Worm (Caenorhabditis elegans) whole organism, young adult: ENCODE measurements around the gene coq-2.

Experiments
- B0261.1 ChIP-seq: sonication (generic microtip); optimal IDR thresholded peaks from 2 replicates; lab custom pipeline; 2016; ENCODE audit warnings: mild to moderate bottlenecking, missing genetic modification characterization, moderate library complexity, missing compliant biosample characterization
- B0336.3 ChIP-seq: fragments of 200-800 bp; sonication (Bioruptor generic); IDR thresholded peaks from 2 replicates; pipeline ENCODE4 v1.3.6; 2022; ENCODE audit warnings: missing genetic modification characterization, missing compliant biosample characterization
- F37B4.10 ChIP-seq: fragments of 200-800 bp; sonication (Bioruptor generic); IDR thresholded peaks from 2 replicates; pipeline ENCODE4 v1.3.6; 2022; ENCODE audit warnings: missing genetic modification characterization, missing compliant biosample characterization
- F49E8.2 ChIP-seq: sonication (generic microtip); optimal IDR thresholded peaks from 3 replicates; lab custom pipeline; 2017; ENCODE audit warnings: missing genetic modification characterization, mild to moderate bottlenecking, missing compliant biosample characterization, antibody characterized with exemption, moderate library complexity; ENCODE audit not compliant: insufficient read depth
- F52B5.7 ChIP-seq: sonication (generic microtip); optimal IDR thresholded peaks from 2 replicates; lab custom pipeline; 2016; ENCODE audit warnings: mild to moderate bottlenecking, missing genetic modification characterization, missing compliant biosample characterization
- F57A8.1 ChIP-seq: fragments of 200-800 bp; sonication (Bioruptor generic); optimal IDR thresholded peaks from 2 replicates; lab custom pipeline; 2018; ENCODE audit warnings: mild to moderate bottlenecking, missing genetic modification characterization, moderate library complexity, missing compliant biosample characterization
- T26A5.8 ChIP-seq: sonication (generic microtip); optimal IDR thresholded peaks from 2 replicates; lab custom pipeline; 2016; ENCODE audit warnings: missing genetic modification characterization, missing compliant biosample characterization
- Y95B8A.8 ChIP-seq: fragments of 200-800 bp; sonication (Bioruptor generic); IDR thresholded peaks from 2 replicates; pipeline ENCODE4 v1.3.6; 2022; ENCODE audit warnings: missing genetic modification reagents, missing genetic modification characterization, missing compliant biosample characterization
- akir-1 ChIP-seq: fragments of 200-800 bp; sonication (Bioruptor generic); optimal IDR thresholded peaks from 2 replicates; lab custom pipeline; 2018; ENCODE audit warnings: mild to moderate bottlenecking, missing genetic modification characterization, moderate library complexity, missing compliant biosample characterization
- aptf-3 ChIP-seq: fragments of 200-800 bp; sonication (Bioruptor generic); IDR thresholded peaks from 2 replicates; pipeline ENCODE4 v1.3.6; 2022; ENCODE audit warnings: missing genetic modification characterization, missing compliant biosample characterization
- atf-7 ChIP-seq: sonication (generic microtip); optimal IDR thresholded peaks from 2 replicates; lab custom pipeline; 2017; ENCODE audit warnings: mild to moderate bottlenecking, missing genetic modification characterization, missing compliant biosample characterization
- athp-1 ChIP-seq: sonication (generic microtip); optimal IDR thresholded peaks from 2 replicates; lab custom pipeline; 2017; ENCODE audit warnings: mild to moderate bottlenecking, missing genetic modification characterization, missing compliant biosample characterization
- ccch-3 ChIP-seq: fragments of 200-800 bp; sonication (Bioruptor generic); optimal IDR thresholded peaks from 2 replicates; lab custom pipeline; 2018; ENCODE audit warnings: mild to moderate bottlenecking, missing genetic modification characterization, missing compliant biosample characterization
- cebp-1 ChIP-seq, 2 experiments: fragments of 200-800 bp in 1 of 2; sonication (Bioruptor generic) in 1 of 2; sonication (generic microtip) in 1 of 2; IDR thresholded peaks in 1 of 2; optimal IDR thresholded peaks in 1 of 2; 2 replicates each; pipeline versions ENCODE4 v1.3.6 to Lab custom; 2017 to 2022; ENCODE audit warnings: missing compliant biosample characterization in 2 of 2, missing genetic modification characterization in 2 of 2, mild to moderate bottlenecking in 1 of 2, missing genetic modification reagents in 1 of 2, moderate library complexity in 1 of 2
- cebp-2 ChIP-seq: fragments of 200-800 bp; sonication (Bioruptor generic); IDR thresholded peaks from 2 replicates; pipeline ENCODE4 v1.3.6; 2022; ENCODE audit warnings: missing genetic modification characterization, missing compliant biosample characterization
- ceh-40 ChIP-seq: fragments of 200-800 bp; sonication (Bioruptor generic); IDR thresholded peaks from 2 replicates; pipeline ENCODE4 v1.3.6; 2022; ENCODE audit warnings: missing genetic modification characterization, missing compliant biosample characterization
- ceh-58 ChIP-seq: fragments of 200-800 bp; sonication (Bioruptor generic); IDR thresholded peaks from 2 replicates; pipeline ENCODE4 v1.3.6; 2022; ENCODE audit warnings: missing genetic modification characterization, missing compliant biosample characterization
- ceh-79 ChIP-seq: sonication (generic microtip); optimal IDR thresholded peaks from 2 replicates; lab custom pipeline; 2017; ENCODE audit warnings: mild to moderate bottlenecking, missing genetic modification characterization, missing compliant biosample characterization
- die-1 ChIP-seq: sonication (generic microtip); optimal IDR thresholded peaks from 2 replicates; lab custom pipeline; 2016; ENCODE audit warnings: missing genotype, mild to moderate bottlenecking, missing genetic modification characterization, missing compliant biosample characterization
- dpff-1 ChIP-seq: sonication (generic microtip); optimal IDR thresholded peaks from 2 replicates; lab custom pipeline; 2017; ENCODE audit warnings: mild to moderate bottlenecking, missing genetic modification characterization, missing compliant biosample characterization
- dpl-1 ChIP-seq: fragments of 150-350 bp; optimal IDR thresholded peaks from 2 replicates; lab custom pipeline; 2014; ENCODE audit warnings: missing biosample characterization, missing genetic modification reagents, missing genetic modification characterization
- egl-44 ChIP-seq: fragments of 200-800 bp; sonication (Bioruptor generic); IDR thresholded peaks from 2 replicates; pipeline ENCODE4 v1.3.6; 2022; ENCODE audit warnings: missing genetic modification reagents, missing genetic modification characterization, missing compliant biosample characterization
- ekl-4 ChIP-seq: fragments of 200-800 bp; sonication (Bioruptor generic); IDR thresholded peaks from 2 replicates; pipeline ENCODE4 v1.3.6; 2022; ENCODE audit warnings: missing genetic modification reagents, missing genetic modification characterization, missing compliant biosample characterization
- ets-4 ChIP-seq: fragments of 200-800 bp; sonication (Bioruptor generic); optimal IDR thresholded peaks from 2 replicates; lab custom pipeline; 2018; ENCODE audit warnings: mild to moderate bottlenecking, missing genetic modification characterization, missing compliant biosample characterization
- fkh-3 ChIP-seq: sonication (generic microtip); optimal IDR thresholded peaks from 2 replicates; lab custom pipeline; 2016; ENCODE audit warnings: mild to moderate bottlenecking, missing genetic modification characterization, missing compliant biosample characterization
- gei-17 ChIP-seq: fragments of 200-800 bp; sonication (Bioruptor generic); optimal IDR thresholded peaks from 2 replicates; lab custom pipeline; 2018; ENCODE audit warnings: mild to moderate bottlenecking, missing genetic modification characterization, missing compliant biosample characterization
- him-1 ChIP-seq: sonication (generic microtip); optimal IDR thresholded peaks from 2 replicates; lab custom pipeline; 2016; ENCODE audit warnings: missing genotype, missing genetic modification reagents, missing genetic modification characterization, missing compliant biosample characterization
- hlh-12 ChIP-seq: sonication (generic microtip); optimal IDR thresholded peaks from 2 replicates; lab custom pipeline; 2016; ENCODE audit warnings: missing genetic modification characterization, missing compliant biosample characterization
- hlh-26 ChIP-seq: fragments of 200-800 bp; sonication (Bioruptor generic); conservative IDR thresholded peaks from 2 replicates; pipeline ENCODE4 v1.3.6; 2022; ENCODE audit warnings: missing genetic modification reagents, missing genetic modification characterization, missing compliant biosample characterization
- lin-35 ChIP-seq, 3 experiments: fragments of 150-350 bp in 2 of 3; sonication (generic microtip) in 1 of 3; optimal IDR thresholded peaks; 2 replicates each; lab custom pipeline; 2014 to 2018; ENCODE audit warnings: missing biosample characterization in 3 of 3, missing genetic modification characterization in 3 of 3, missing genetic modification reagents in 3 of 3
- lsy-27 ChIP-seq: sonication (generic microtip); optimal IDR thresholded peaks from 2 replicates; lab custom pipeline; 2017; ENCODE audit warnings: missing genetic modification characterization, mild to moderate bottlenecking, missing compliant biosample characterization, antibody characterized with exemption, missing genotype, borderline replicate concordance; ENCODE audit not compliant: insufficient read depth
- mcd-1 ChIP-seq: fragments of 200-800 bp; sonication (Bioruptor generic); IDR thresholded peaks from 2 replicates; pipeline ENCODE4 v1.3.6; 2022; ENCODE audit warnings: missing genetic modification reagents, missing genetic modification characterization, missing compliant biosample characterization
- mel-28 ChIP-seq: sonication (generic microtip); optimal IDR thresholded peaks from 2 replicates; lab custom pipeline; 2016; ENCODE audit warnings: borderline replicate concordance, mild to moderate bottlenecking, missing genetic modification characterization, missing compliant biosample characterization
- mes-4 ChIP-seq: sonication (generic microtip); optimal IDR thresholded peaks from 2 replicates; lab custom pipeline; 2016; ENCODE audit warnings: missing genotype, missing genetic modification characterization, missing compliant biosample characterization
- nfya-2 ChIP-seq: fragments of 200-800 bp; sonication (Bioruptor generic); IDR thresholded peaks from 2 replicates; pipeline ENCODE4 v1.3.6; 2022; ENCODE audit warnings: missing genetic modification reagents, missing genetic modification characterization, missing compliant biosample characterization
- nfyb-1 ChIP-seq: fragments of 200-800 bp; sonication (Bioruptor generic); IDR thresholded peaks from 2 replicates; pipeline ENCODE4 v1.3.6; 2022; ENCODE audit warnings: missing genetic modification reagents, missing genetic modification characterization, missing compliant biosample characterization
- nhr-120 ChIP-seq: fragments of 200-800 bp; sonication (Bioruptor generic); IDR thresholded peaks from 2 replicates; pipeline ENCODE4 v1.3.6; 2022; ENCODE audit warnings: missing genetic modification characterization, missing compliant biosample characterization
- nhr-179 ChIP-seq: sonication (generic microtip); optimal IDR thresholded peaks from 2 replicates; lab custom pipeline; 2016; ENCODE audit warnings: mild to moderate bottlenecking, missing genetic modification characterization, missing compliant biosample characterization
- rec-8 ChIP-seq, 2 experiments: sonication (generic microtip); optimal IDR thresholded peaks; 2 replicates each; lab custom pipeline; 2016; ENCODE audit warnings: mild to moderate bottlenecking in 2 of 2, missing genetic modification characterization in 2 of 2, missing genetic modification reagents in 2 of 2, missing genotype in 2 of 2, missing biosample characterization in 1 of 2, missing compliant biosample characterization in 1 of 2, moderate library complexity in 1 of 2
- repo-1 ChIP-seq: sonication (generic microtip); optimal IDR thresholded peaks from 2 replicates; lab custom pipeline; 2017; ENCODE audit warnings: mild to moderate bottlenecking, missing genetic modification characterization, missing compliant biosample characterization
- sdz-38 ChIP-seq: sonication (generic microtip); optimal IDR thresholded peaks from 2 replicates; lab custom pipeline; 2016; ENCODE audit warnings: missing genotype, missing genetic modification characterization, missing compliant biosample characterization
- snpc-4 ChIP-seq, 5 experiments: fragments of 150-350 bp in 1 of 5; sonication (generic microtip) in 4 of 5; optimal IDR thresholded peaks; 2 replicates each; lab custom pipeline; 2014 to 2018; ENCODE audit warnings: missing genetic modification characterization in 5 of 5, missing biosample characterization in 3 of 5, antibody characterized with exemption in 2 of 5, mild to moderate bottlenecking in 2 of 5, missing compliant biosample characterization in 2 of 5, missing genotype in 2 of 5, moderate library complexity in 2 of 5, missing genetic modification reagents in 1 of 5
- tbp1 ChIP-seq: fragments of 200-800 bp; sonication (Bioruptor generic); optimal IDR thresholded peaks from 2 replicates; lab custom pipeline; 2018; ENCODE audit warnings: mild to moderate bottlenecking, missing genetic modification characterization, missing compliant biosample characterization
- tbx-9 ChIP-seq: sonication (generic microtip); optimal IDR thresholded peaks from 2 replicates; lab custom pipeline; 2016; ENCODE audit warnings: borderline replicate concordance, missing genetic modification characterization, inconsistent platforms, missing compliant biosample characterization
- xnd-1 ChIP-seq: sonication (generic microtip); optimal IDR thresholded peaks from 2 replicates; lab custom pipeline; 2016; ENCODE audit warnings: missing genotype, missing genetic modification reagents, missing genetic modification characterization, missing compliant biosample characterization
- zim-3 ChIP-seq: sonication (generic microtip); optimal IDR thresholded peaks from 2 replicates; lab custom pipeline; 2017; ENCODE audit warnings: mild to moderate bottlenecking, missing genetic modification characterization, moderate library complexity, missing compliant biosample characterization
- ztf-18 ChIP-seq: sonication (generic microtip); optimal IDR thresholded peaks from 2 replicates; lab custom pipeline; 2016; ENCODE audit warnings: missing genotype, mild to moderate bottlenecking, missing genetic modification characterization, missing compliant biosample characterization
- ztf-6 ChIP-seq: fragments of 200-800 bp; sonication (Bioruptor generic); IDR thresholded peaks from 2 replicates; pipeline ENCODE4 v1.3.6; 2022; ENCODE audit warnings: missing genetic modification reagents, missing genetic modification characterization, missing compliant biosample characterization

The coq-2 gene

ce11 chrIII:6888497-6888896 lies 47.3 kb upstream of the coq-2 start (continued):
- no peak for TF ChIP-seq mel-28 (tag; lab: Kevin White, UChicago)
- no peak for TF ChIP-seq ccch-3 (GFP tag; lab: Kevin White, UChicago)
- peak; percentile 67; the same call in 1 of the 2 replicates for TF ChIP-seq nfyb-1 (GFP tag; lab: Robert Waterston, UW)
- TF ChIP-seq hlh-12 (tag; lab: Kevin White, UChicago): no peak
- TF ChIP-seq B0336.3 (GFP tag; lab: Robert Waterston, UW): no peak
- no peak for TF ChIP-seq ets-4 (GFP tag; lab: Kevin White, UChicago)
- no peak for TF ChIP-seq hlh-26 (GFP tag; lab: Robert Waterston, UW)
- no peak for TF ChIP-seq akir-1 (GFP tag; lab: Kevin White, UChicago)
- no peak for TF ChIP-seq gei-17
- no peak for TF ChIP-seq dpl-1 (GFP tag; lab: Kevin White, UChicago)
- TF ChIP-seq F49E8.2 (tag; lab: Kevin White, UChicago): no peak
- TF ChIP-seq lsy-27 (tag; lab: Kevin White, UChicago): no peak
- TF ChIP-seq Y95B8A.8: no peak
- TF ChIP-seq zim-3 (tag; lab: Kevin White, UChicago): peak; percentile 10
- peak; percentile 91 for TF ChIP-seq tbp1 (GFP tag; lab: Kevin White, UChicago)
- TF ChIP-seq lin-35 (GFP tag; optimal IDR thresholded peaks at IDR 0.05; lab: Kevin White, UChicago): peak in 1 of 3 experiments; percentile 40
- peak; percentile 75 for TF ChIP-seq die-1 (tag; lab: Kevin White, UChicago)
- no peak for TF ChIP-seq aptf-3
- TF ChIP-seq ztf-6 (GFP tag; lab: Robert Waterston, UW): no peak
- TF ChIP-seq ceh-40 (GFP tag; lab: Robert Waterston, UW): no peak
- TF ChIP-seq nhr-179 (tag; lab: Kevin White, UChicago): no peak
- 0 out of 2 replicates have a peak, but pooled peaks have one; percentile 3 for TF ChIP-seq ceh-58 (GFP tag; lab: Robert Waterston, UW)
- TF ChIP-seq mcd-1 (GFP tag; lab: Robert Waterston, UW): peak; percentile 43; the same call in 1 of the 2 replicates
- no peak for TF ChIP-seq tbx-9 (tag; lab: Kevin White, UChicago)
- peak; percentile 16 for TF ChIP-seq snpc-4 (GFP tag; optimal IDR thresholded peaks at IDR 0.05; lab: Kevin White, UChicago)
- peak in 3 of 4 experiments; percentile 15 to 45 (median 31) for TF ChIP-seq snpc-4 (tag; optimal IDR thresholded peaks at IDR 0.05; lab: Kevin White, UChicago)
- no peak for TF ChIP-seq dpff-1
- TF ChIP-seq repo-1 (tag; lab: Kevin White, UChicago): no peak
- no peak for TF ChIP-seq F52B5.7 (tag; lab: Kevin White, UChicago)
- no peak for TF ChIP-seq sdz-38 (tag; lab: Kevin White, UChicago)
- TF ChIP-seq nfya-2 (GFP tag; lab: Robert Waterston, UW): no peak
- no peak for TF ChIP-seq fkh-3 (tag; lab: Kevin White, UChicago)
- TF ChIP-seq xnd-1 (tag; lab: Kevin White, UChicago): no peak
- TF ChIP-seq him-1 (tag; lab: Kevin White, UChicago): no peak
- TF ChIP-seq B0261.1: peak; percentile 74
- TF ChIP-seq ekl-4 (GFP tag; lab: Robert Waterston, UW): no peak
- no peak for TF ChIP-seq cebp-1 (GFP tag; IDR thresholded peaks at IDR 0.05; lab: Robert Waterston, UW)
- peak; percentile 50 for TF ChIP-seq cebp-1 (tag; optimal IDR thresholded peaks at IDR 0.05; lab: Kevin White, UChicago)
- no peak for TF ChIP-seq mes-4
- no peak for TF ChIP-seq atf-7
- TF ChIP-seq F57A8.1 (GFP tag; lab: Kevin White, UChicago): no peak
- TF ChIP-seq F37B4.10: no peak
- TF ChIP-seq cebp-2 (GFP tag; lab: Robert Waterston, UW): no peak
- peak in 1 of 2 experiments; percentile 43 for TF ChIP-seq rec-8 (tag; optimal IDR thresholded peaks at IDR 0.05; lab: Kevin White, UChicago)
- TF ChIP-seq ztf-18 (tag; lab: Kevin White, UChicago): peak; percentile 44
- 0 out of 2 replicates have a peak, but pooled peaks have one; percentile 83 for TF ChIP-seq egl-44
- no peak for TF ChIP-seq ceh-79 (tag; lab: Kevin White, UChicago)
- no peak for TF ChIP-seq nhr-120 (GFP tag; lab: Robert Waterston, UW)
- TF ChIP-seq athp-1 (tag; lab: Kevin White, UChicago): peak; percentile 38
- no peak for TF ChIP-seq T26A5.8 (tag; lab: Kevin White, UChicago)
- TF ChIP-seq, all 124 proteins: peak for 40
